Fruit fly (Drosophila melanogaster) whole organism, wandering third instar larva: ENCODE measurements around the gene CG2224.

ENCODE experiments used
- Dfd ChIP-seq: fragments of >200 bp; optimal IDR thresholded peaks from 2 replicates; lab custom pipeline; 2017; ENCODE audit warnings: missing biosample characterization, missing genetic modification characterization
- Hnf4 ChIP-seq: fragments of 200-800 bp; sonication (Bioruptor generic); optimal IDR thresholded peaks from 2 replicates; lab custom pipeline; 2016; ENCODE audit warnings: missing biosample characterization, mild to moderate bottlenecking, missing genetic modification characterization
- Mio ChIP-seq: sonication (Bioruptor generic); optimal IDR thresholded peaks from 2 replicates; lab custom pipeline; 2016; ENCODE audit warnings: missing biosample characterization, missing genetic modification characterization
- Myc ChIP-seq: fragments of >200 bp; optimal IDR thresholded peaks from 2 replicates; lab custom pipeline; 2017
- ey ChIP-seq: fragments of 200-800 bp; sonication (Bioruptor generic); optimal IDR thresholded peaks from 2 replicates; lab custom pipeline; 2016; ENCODE audit warnings: missing biosample characterization, missing genetic modification characterization
- fru ChIP-seq: fragments of 200-800 bp; sonication (Bioruptor generic); optimal IDR thresholded peaks from 3 replicates; lab custom pipeline; 2016; ENCODE audit warnings: missing biosample characterization, mild to moderate bottlenecking, missing genetic modification characterization
- h ChIP-seq: fragments of 200-800 bp; sonication (Bioruptor generic); optimal IDR thresholded peaks from 3 replicates; lab custom pipeline; 2016; ENCODE audit warnings: missing biosample characterization, mild to moderate bottlenecking, missing genetic modification characterization
- pan ChIP-seq: fragments of >200 bp; optimal IDR thresholded peaks from 2 replicates; lab custom pipeline; 2017
- psq ChIP-seq: fragments of 200-800 bp; sonication (Bioruptor generic); optimal IDR thresholded peaks from 3 replicates; lab custom pipeline; 2017; ENCODE audit warnings: missing biosample characterization, mild to moderate bottlenecking, missing genetic modification characterization, moderate library complexity
- sage ChIP-seq: fragments of 200-800 bp; sonication (Bioruptor generic); optimal IDR thresholded peaks from 2 replicates; lab custom pipeline; 2016; ENCODE audit warnings: missing biosample characterization, mild to moderate bottlenecking, missing genetic modification characterization

DNA sequence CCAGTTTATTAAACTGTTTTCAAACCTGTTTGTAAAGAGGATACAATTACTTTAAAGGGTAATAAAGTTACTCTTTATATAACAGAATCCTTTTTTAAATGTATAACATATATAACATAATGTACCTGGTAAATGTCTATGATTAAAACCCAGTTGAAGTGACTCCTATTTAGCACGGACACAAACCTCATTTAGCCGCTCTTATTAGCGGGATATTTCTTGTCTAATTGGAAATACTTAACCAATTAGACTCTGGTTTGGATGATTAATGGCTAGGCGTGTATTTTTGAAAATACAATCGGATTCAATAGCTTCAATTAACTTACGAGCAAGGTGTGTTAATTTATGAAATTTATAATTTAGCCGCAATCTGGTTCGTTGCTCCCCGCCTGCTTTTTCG lies 8.0 kb upstream of the CG2224 start:
- TF ChIP-seq fru (GFP tag; lab: Kevin White, UChicago) (no peak), Mio (GFP tag; lab: Kevin White, UChicago) (no peak), ey (GFP tag; lab: Kevin White, UChicago) (no peak), psq (no peak), Myc (lab: Kevin White, UChicago) (peak; percentile 39), h (no peak), sage (GFP tag; lab: Kevin White, UChicago) (no peak), Dfd (no peak), pan (lab: Kevin White, UChicago) (no peak), Hnf4 (GFP tag; lab: Kevin White, UChicago) (no peak)
